Worm (Caenorhabditis elegans): ENCODE results near the gene C40A11.7.

The C40A11.7 gene

ce11 chrII:2116794-2117193 lies 33.6 kb downstream of the C40A11.7 start, which contains the start of gene srh-195:
Gene srh-195, minus strand, starts transcription at chrII:2116894.
- TF ChIP-seq fos-1 (tag; optimal IDR thresholded peaks at IDR 0.05), result no peak
- no peak for TF ChIP-seq nhr-77 (tag; optimal IDR thresholded peaks at IDR 0.05)
- no peak for TF ChIP-seq tbx-2 (tag; optimal IDR thresholded peaks at IDR 0.05)
- no peak for TF ChIP-seq fkh-2 (tag; optimal IDR thresholded peaks at IDR 0.05)

DNA sequence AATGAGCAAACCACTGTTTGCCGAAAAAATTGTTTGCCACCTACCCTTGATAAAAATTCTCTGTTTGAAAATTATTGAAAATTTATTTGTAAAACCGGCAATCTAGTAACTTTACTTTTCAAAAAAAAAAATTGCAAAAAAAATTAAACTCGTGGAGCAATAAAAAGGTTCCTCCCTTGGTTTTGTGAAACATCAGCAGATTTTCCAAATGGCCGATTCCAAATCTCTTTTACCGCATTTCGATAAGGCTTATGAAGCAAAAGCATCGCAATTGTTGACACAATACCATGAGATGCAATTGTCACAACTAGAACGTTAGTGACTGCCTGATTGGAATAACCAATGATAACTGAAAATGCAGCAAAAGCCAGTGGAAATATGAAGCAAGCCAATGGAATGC lies 35.9 kb downstream of the C40A11.7 start:
- no peak for TF ChIP-seq snpc-4 (tag; optimal IDR thresholded peaks at IDR 0.05)
- TF ChIP-seq ztf-11 (tag; optimal IDR thresholded peaks at IDR 0.05), result no peak
- TF ChIP-seq sea-2 (GFP tag; optimal IDR thresholded peaks at IDR 0.05), result no peak
- TF ChIP-seq nfya-1 (tag; optimal IDR thresholded peaks at IDR 0.05; ENCODE audit: insufficient read depth), result no peak
- no peak for TF ChIP-seq nhr-237 (tag; optimal IDR thresholded peaks at IDR 0.05)
- no peak for TF ChIP-seq egl-5 (tag; optimal IDR thresholded peaks at IDR 0.05)

DNA sequence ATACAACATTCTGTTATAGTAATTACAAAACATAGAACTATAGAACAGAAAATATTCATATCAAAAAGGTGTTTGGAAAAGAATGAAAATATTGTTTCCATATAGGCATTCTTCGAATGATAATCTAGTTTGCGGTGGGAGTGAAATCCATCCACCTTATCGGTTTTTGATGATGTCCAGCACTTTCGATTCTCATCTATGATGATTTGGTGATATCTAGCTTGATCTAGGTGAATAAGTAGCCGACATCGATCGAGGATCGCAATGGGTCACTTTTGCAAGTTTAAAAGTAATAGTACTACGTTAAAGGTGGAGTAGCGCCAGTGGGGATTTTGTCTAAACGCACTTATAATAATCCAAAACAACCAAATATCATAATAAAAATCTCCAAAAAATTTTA lies 37.4 kb downstream of the C40A11.7 start, which contains the start of gene R52.6:
TSS of gene R52.6 (minus strand) at position 101 of the 400 bp plus-strand sequence.
- TF ChIP-seq nhr-43 (tag; optimal IDR thresholded peaks at IDR 0.05; ENCODE audit: poor library complexity, severe bottlenecking), result no peak
- TF ChIP-seq ceh-82 (tag; optimal IDR thresholded peaks at IDR 0.05), result no peak
- no peak for TF ChIP-seq tbx-2 (tag; optimal IDR thresholded peaks at IDR 0.05)
- TF ChIP-seq ama-1 (optimal IDR thresholded peaks at IDR 0.05), result no peak
- no peak for TF ChIP-seq snpc-4 (tag; optimal IDR thresholded peaks at IDR 0.05)
- no peak for TF ChIP-seq unc-62 (GFP tag; optimal IDR thresholded peaks at IDR 0.05)
- no peak for TF ChIP-seq ceh-28 (tag; optimal IDR thresholded peaks at IDR 0.05)
- no peak for TF ChIP-seq jun-1 (tag; optimal IDR thresholded peaks at IDR 0.05)
- no peak for TF ChIP-seq nhr-237 (tag; optimal IDR thresholded peaks at IDR 0.05)

DNA sequence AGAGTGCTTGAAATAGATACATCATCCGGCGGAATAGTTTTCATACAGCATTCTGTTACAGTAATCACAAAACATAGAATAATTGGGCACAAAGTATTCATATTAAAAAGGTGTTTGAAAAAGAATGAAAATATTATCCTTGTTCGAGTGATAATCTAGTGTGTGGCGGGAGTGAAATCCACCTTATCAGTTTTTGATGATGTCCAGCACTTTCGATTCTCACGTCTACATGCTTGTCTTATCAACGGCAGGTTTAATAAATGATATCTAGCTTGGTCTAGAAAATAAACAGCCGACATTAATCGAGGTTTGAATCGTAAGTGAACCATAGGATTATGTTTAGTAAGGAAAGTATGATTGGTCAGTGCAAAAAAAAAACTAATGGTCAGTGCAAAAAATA lies 40.4 kb downstream of the C40A11.7 start, which contains the start of gene R52.5:
TSS of gene R52.5 (minus strand) at position 101 of the 400 bp plus-strand sequence.
- TF ChIP-seq ztf-11 (tag; optimal IDR thresholded peaks at IDR 0.05) (no peak), lsy-12 (tag; optimal IDR thresholded peaks at IDR 0.05) (no peak), elt-3 (tag; optimal IDR thresholded peaks at IDR 0.05) (no peak)

DNA sequence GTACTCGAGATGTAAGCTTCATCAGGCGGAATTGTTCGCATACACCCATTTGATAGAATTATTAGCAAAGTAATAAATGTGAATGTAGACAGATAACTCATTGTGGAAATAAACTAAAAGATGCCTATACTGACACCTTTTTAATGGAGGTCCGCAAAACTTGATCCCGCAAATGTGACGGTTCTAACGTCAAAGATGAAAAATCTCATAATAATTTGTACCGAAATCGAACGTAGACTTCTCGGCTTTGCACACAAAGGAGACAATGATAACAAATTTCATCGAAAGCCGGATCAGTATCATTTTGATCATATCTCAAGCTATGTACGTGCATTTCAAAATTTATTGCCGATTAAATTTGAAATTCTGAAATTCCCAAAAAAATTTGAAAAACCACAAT lies 42.1 kb downstream of the C40A11.7 start, which contains the start of gene R52.4:
TSS of gene R52.4 (minus strand) at position 101 of the 400 bp plus-strand sequence.
- TF ChIP-seq pha-4 (tag; optimal IDR thresholded peaks at IDR 0.05) (no peak), fos-1 (tag; optimal IDR thresholded peaks at IDR 0.05) (no peak), nfya-1 (tag; optimal IDR thresholded peaks at IDR 0.05; ENCODE audit: insufficient read depth) (no peak), unc-62 (GFP tag; optimal IDR thresholded peaks at IDR 0.05) (no peak), elt-1 (tag; optimal IDR thresholded peaks at IDR 0.05) (no peak), pqm-1 (tag; optimal IDR thresholded peaks at IDR 0.05) (no peak), elt-3 (tag; optimal IDR thresholded peaks at IDR 0.05) (no peak), ZK546.5 (tag; optimal IDR thresholded peaks at IDR 0.05) (no peak), lin-15B (tag; optimal IDR thresholded peaks at IDR 0.05) (no peak), mml-1 (tag; optimal IDR thresholded peaks at IDR 0.05) (no peak)

DNA sequence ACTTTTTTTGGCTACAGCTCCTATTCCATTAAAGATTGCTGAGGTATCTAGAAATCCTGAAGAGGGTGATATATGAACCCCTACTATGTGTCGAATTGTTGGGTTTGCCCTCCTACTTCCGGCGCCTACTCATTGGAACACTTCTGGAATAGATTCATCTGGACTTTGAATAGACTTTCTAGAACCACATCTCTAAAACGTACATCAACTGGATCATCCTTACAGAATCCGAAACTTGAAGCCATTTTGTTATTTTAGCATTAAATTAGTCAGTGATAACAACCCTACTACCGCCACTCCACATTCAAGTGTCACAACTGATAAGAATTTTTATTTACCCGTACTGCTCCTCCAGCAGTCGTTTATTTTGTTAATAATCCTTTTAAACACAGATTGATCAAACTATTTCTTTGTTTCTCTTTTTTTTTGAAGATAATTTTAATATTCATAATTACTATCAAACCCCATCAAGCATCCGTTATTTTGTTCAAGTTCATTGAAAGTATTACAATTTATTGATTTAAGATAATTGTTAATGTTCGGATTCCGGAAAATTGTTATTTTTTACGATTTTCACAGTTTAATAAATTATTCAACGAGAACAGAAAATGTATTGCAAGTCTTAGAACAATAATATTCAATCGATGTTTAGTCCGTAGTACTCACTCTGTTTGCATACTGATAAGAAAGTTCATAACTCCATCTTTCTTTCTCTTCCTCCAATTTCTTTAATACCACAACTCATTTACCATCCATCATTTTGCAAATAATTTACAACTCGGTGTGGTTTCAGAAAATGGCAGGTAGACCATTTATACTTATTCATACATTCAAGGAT lies 51.0 kb downstream of the C40A11.7 start, which contains the start of gene math-42:
TSS of gene math-42 (plus strand) at position 788 of the 838 bp plus-strand sequence.
- no peak for TF ChIP-seq nhr-43 (tag; optimal IDR thresholded peaks at IDR 0.05; ENCODE audit: poor library complexity, severe bottlenecking)
- TF ChIP-seq elt-2 (tag; optimal IDR thresholded peaks at IDR 0.05), result peak; percentile 60
- TF ChIP-seq elt-1 (tag; optimal IDR thresholded peaks at IDR 0.05), result no peak

All from whole organism, L3 larva.